Fruit fly (Drosophila melanogaster): ENCODE data around the gene obst-A.

DNA sequence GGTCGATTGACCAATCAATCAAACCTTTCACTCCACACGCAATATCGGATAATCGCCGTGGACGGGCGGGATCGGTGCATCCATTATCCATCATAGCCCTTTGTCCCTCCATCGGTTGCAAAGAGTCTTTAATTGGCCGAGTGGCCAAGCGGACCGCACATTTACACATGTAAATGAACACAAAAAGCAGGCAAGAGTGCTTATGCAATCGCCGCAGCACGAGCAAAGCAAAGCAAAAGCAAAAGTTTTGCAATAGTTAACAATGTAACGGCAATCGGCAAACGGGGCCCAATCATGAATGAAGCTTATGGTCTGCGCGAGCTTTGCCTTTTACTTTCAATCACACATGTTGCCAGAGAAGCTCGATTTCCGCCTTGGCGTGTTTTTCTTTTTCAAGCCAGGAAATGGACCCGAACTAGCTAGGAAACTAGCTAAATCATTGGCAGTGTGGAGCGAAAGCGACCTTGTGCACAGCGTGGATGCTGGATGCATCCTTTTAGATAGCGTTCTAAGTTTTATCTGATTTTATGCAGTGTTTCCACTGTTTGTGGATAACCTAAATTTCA, 3.7 kb downstream of the obst-A start:
- TF ChIP-seq CG10348 (GFP tag; IDR thresholded peaks at IDR 0.05) (no peak), fd96Ca (GFP tag; IDR thresholded peaks at IDR 0.05) (no peak)
